Fruit fly (Drosophila melanogaster) whole organism, embryonic: ENCODE measurements around the gene mldr.

Experiments
- BEAF-32 ChIP-seq: fragments of 200-800 bp; sonication (Bioruptor generic); optimal IDR thresholded peaks from 3 replicates; lab custom pipeline; 2017; ENCODE audit warnings: missing biosample characterization, missing genetic modification characterization, mild to moderate bottlenecking, moderate library complexity, missing genetic modification reagents
- CG11247 ChIP-seq: fragments of 200-800 bp; sonication (Bioruptor generic); IDR thresholded peaks from 2 replicates; pipeline ENCODE4 v1.3.6; 2022; ENCODE audit warnings: missing biosample characterization, missing genetic modification characterization
- CG12299 ChIP-seq: fragments of 200-800 bp; sonication (Bioruptor generic); optimal IDR thresholded peaks from 2 replicates; lab custom pipeline; 2018; ENCODE audit warnings: missing biosample characterization, mild to moderate bottlenecking, missing genetic modification characterization
- CG12391 ChIP-seq: fragments of 200-800 bp; sonication (Bioruptor generic); optimal IDR thresholded peaks from 3 replicates; lab custom pipeline; 2018; ENCODE audit warnings: missing biosample characterization, mild to moderate bottlenecking, missing genetic modification characterization, moderate library complexity
- CG13123 ChIP-seq: fragments of 200-800 bp; sonication (Bioruptor generic); optimal IDR thresholded peaks from 2 replicates; lab custom pipeline; 2016; ENCODE audit warnings: missing biosample characterization, missing genetic modification characterization
- CG14710 ChIP-seq: fragments of 200-800 bp; sonication (Bioruptor generic); optimal IDR thresholded peaks from 3 replicates; lab custom pipeline; 2019; ENCODE audit warnings: missing biosample characterization, mild to moderate bottlenecking, missing genetic modification characterization, moderate library complexity
- CG15696 ChIP-seq: fragments of 200-800 bp; sonication (Bioruptor generic); optimal IDR thresholded peaks from 2 replicates; lab custom pipeline; 2019; ENCODE audit warnings: missing biosample characterization, mild to moderate bottlenecking, missing genetic modification characterization, moderate library complexity
- CG17359 ChIP-seq: fragments of 200-800 bp; sonication (Bioruptor generic); optimal IDR thresholded peaks from 3 replicates; lab custom pipeline; 2018; ENCODE audit warnings: missing biosample characterization, mild to moderate bottlenecking, missing genetic modification characterization, moderate library complexity
- CG2120 ChIP-seq: fragments of 200-800 bp; sonication (Bioruptor generic); optimal IDR thresholded peaks from 3 replicates; lab custom pipeline; 2016; ENCODE audit warnings: missing biosample characterization, missing genetic modification characterization
- CG2199 ChIP-seq: fragments of 200-800 bp; sonication (Bioruptor generic); IDR thresholded peaks from 3 replicates; pipeline ENCODE4 v1.3.6; 2022; ENCODE audit warnings: missing biosample characterization, missing genetic modification characterization
- CG3726 ChIP-seq: fragments of 200-800 bp; sonication (Bioruptor generic); IDR thresholded peaks from 3 replicates; pipeline ENCODE4, ENCODE4 v1.3.6; 2022; ENCODE audit warnings: missing biosample characterization, missing genetic modification characterization
- CG4617 ChIP-seq: fragments of 200-800 bp; sonication (Bioruptor generic); optimal IDR thresholded peaks from 3 replicates; lab custom pipeline; 2016; ENCODE audit warnings: missing biosample characterization, missing genetic modification characterization, borderline replicate concordance
- CG6175 ChIP-seq: fragments of 200-800 bp; sonication (Bioruptor generic); IDR thresholded peaks from 3 replicates; pipeline ENCODE4 v1.3.6; 2022; ENCODE audit warnings: missing biosample characterization, missing genetic modification characterization
- CG6765 ChIP-seq: fragments of 200-800 bp; sonication (Bioruptor generic); optimal IDR thresholded peaks from 3 replicates; lab custom pipeline; 2017; ENCODE audit warnings: missing biosample characterization, mild to moderate bottlenecking, missing genetic modification characterization
- CG7271 ChIP-seq: fragments of 200-800 bp; sonication (Bioruptor generic); optimal IDR thresholded peaks from 2 replicates; lab custom pipeline; 2018; ENCODE audit warnings: missing biosample characterization, mild to moderate bottlenecking, missing genetic modification characterization, moderate library complexity
- CG7963 ChIP-seq: fragments of 200-800 bp; sonication (Bioruptor generic); IDR thresholded peaks from 3 replicates; pipeline ENCODE4 v1.3.6; 2022; ENCODE audit warnings: missing biosample characterization, missing genetic modification characterization; ENCODE audit not compliant: partially characterized antibody
- CG8478 ChIP-seq: fragments of >200 bp; optimal IDR thresholded peaks from 2 replicates; lab custom pipeline; 2018
- CG9437 ChIP-seq: fragments of 200-800 bp; sonication (Bioruptor generic); optimal IDR thresholded peaks from 2 replicates; lab custom pipeline; 2018; ENCODE audit warnings: missing biosample characterization, mild to moderate bottlenecking, missing genetic modification characterization
- Chrac-16 ChIP-seq: fragments of 200-800 bp; sonication (Bioruptor generic); optimal IDR thresholded peaks from 3 replicates; lab custom pipeline; 2016; ENCODE audit warnings: missing biosample characterization, missing genetic modification characterization
- Dp ChIP-seq: fragments of 200-800 bp; sonication (Bioruptor generic); optimal IDR thresholded peaks from 2 replicates; lab custom pipeline; 2018; ENCODE audit warnings: missing biosample characterization, mild to moderate bottlenecking, missing genetic modification characterization, moderate library complexity
- Gug ChIP-seq: fragments of 200-800 bp; sonication (Bioruptor generic); IDR thresholded peaks from 4 replicates; pipeline ENCODE4 v1.3.6; 2022; ENCODE audit warnings: missing biosample characterization, missing genetic modification characterization
- HLHmδ ChIP-seq: fragments of 200-800 bp; sonication (Bioruptor generic); optimal IDR thresholded peaks from 2 replicates; lab custom pipeline; 2018; ENCODE audit warnings: missing biosample characterization, mild to moderate bottlenecking, missing genetic modification characterization, moderate library complexity
- Hr39 ChIP-seq: fragments of >200 bp; optimal IDR thresholded peaks from 2 replicates; lab custom pipeline; 2017
- Lpt ChIP-seq: fragments of >200 bp; optimal IDR thresholded peaks from 2 replicates; lab custom pipeline; 2018; ENCODE audit warnings: missing biosample characterization, missing genetic modification characterization
- MBD-R2 ChIP-seq: fragments of 200-800 bp; sonication (Bioruptor generic); IDR thresholded peaks from 2 replicates; pipeline ENCODE4 v1.3.6; 2022; ENCODE audit warnings: missing biosample characterization, missing genetic modification characterization
- Meics ChIP-seq: fragments of 200-800 bp; sonication (Bioruptor generic); optimal IDR thresholded peaks from 2 replicates; lab custom pipeline; 2017; ENCODE audit warnings: missing biosample characterization, mild to moderate bottlenecking, missing genetic modification characterization
- Mrtf ChIP-seq: fragments of 200-800 bp; sonication (Bioruptor generic); IDR thresholded peaks from 3 replicates; pipeline ENCODE4 v1.3.6; 2022; ENCODE audit warnings: missing biosample characterization, missing genetic modification characterization
- Nf-YA ChIP-seq: fragments of 200-800 bp; sonication (Bioruptor generic); IDR thresholded peaks from 2 replicates; pipeline ENCODE4 v1.3.6; 2022; ENCODE audit warnings: missing biosample characterization, missing genetic modification characterization
- Nf-YB ChIP-seq: fragments of 200-800 bp; sonication (Bioruptor generic); optimal IDR thresholded peaks from 3 replicates; lab custom pipeline; 2019; ENCODE audit warnings: missing biosample characterization, mild to moderate bottlenecking, missing genetic modification characterization, moderate library complexity
- Ptx1 ChIP-seq: fragments of 200-800 bp; sonication (Bioruptor generic); IDR thresholded peaks from 2 replicates; pipeline ENCODE4 v1.3.6; 2022; ENCODE audit warnings: missing biosample characterization, missing genetic modification characterization
- Sin3A ChIP-seq: fragments of >200 bp; optimal IDR thresholded peaks from 2 replicates; lab custom pipeline; 2018
- al ChIP-seq: fragments of 200-800 bp; sonication (Bioruptor generic); IDR thresholded peaks from 2 replicates; pipeline ENCODE4 v1.3.6; 2022; ENCODE audit warnings: missing biosample characterization, missing genetic modification characterization
- bbx ChIP-seq: fragments of 200-800 bp; sonication (Bioruptor generic); IDR thresholded peaks from 2 replicates; pipeline ENCODE4 v1.3.6; 2022; ENCODE audit warnings: missing biosample characterization, missing genetic modification characterization; ENCODE audit not compliant: partially characterized antibody
- btn ChIP-seq: fragments of 200-800 bp; sonication (Bioruptor generic); optimal IDR thresholded peaks from 2 replicates; lab custom pipeline; 2016; ENCODE audit warnings: missing biosample characterization, missing genetic modification characterization
- cas ChIP-seq: fragments of 200-800 bp; sonication (Bioruptor generic); IDR thresholded peaks from 2 replicates; pipeline ENCODE4 v1.3.6; 2022; ENCODE audit warnings: missing biosample characterization, missing genetic modification characterization
- crc ChIP-seq: fragments of 200-800 bp; sonication (Bioruptor generic); optimal IDR thresholded peaks from 2 replicates; lab custom pipeline; 2016; ENCODE audit warnings: missing biosample characterization, missing genetic modification characterization
- dati ChIP-seq: fragments of 200-800 bp; sonication (Bioruptor generic); IDR thresholded peaks from 2 replicates; pipeline ENCODE4 v1.3.6; 2022; ENCODE audit warnings: missing biosample characterization, missing genetic modification characterization
- dimm ChIP-seq: fragments of 200-800 bp; sonication (Bioruptor generic); IDR thresholded peaks from 2 replicates; pipeline ENCODE4 v1.3.6; 2022; ENCODE audit warnings: missing biosample characterization, missing genetic modification characterization
- dm ChIP-seq: fragments of 200-800 bp; sonication (Bioruptor generic); optimal IDR thresholded peaks from 3 replicates; lab custom pipeline; 2016; ENCODE audit warnings: missing biosample characterization, missing genetic modification characterization
- dpn ChIP-seq, 2 experiments: fragments of 200-800 bp; sonication (Bioruptor generic); optimal IDR thresholded peaks; 3 replicates each; lab custom pipeline; 2016; ENCODE audit warnings: missing biosample characterization in 2 of 2, missing genetic modification characterization in 2 of 2
- eve ChIP-seq, 2 experiments: fragments of >200 bp; optimal IDR thresholded peaks; 2 replicates each; lab custom pipeline; 2017; ENCODE audit warnings: missing biosample characterization in 2 of 2, missing genetic modification characterization in 2 of 2
- gcm ChIP-seq: fragments of 200-800 bp; sonication (Bioruptor generic); optimal IDR thresholded peaks from 2 replicates; lab custom pipeline; 2019; ENCODE audit warnings: missing biosample characterization, mild to moderate bottlenecking, missing genetic modification characterization, moderate library complexity
- grn ChIP-seq: fragments of 200-800 bp; sonication (Bioruptor generic); optimal IDR thresholded peaks from 3 replicates; lab custom pipeline; 2017; ENCODE audit warnings: missing biosample characterization, missing genetic modification characterization
- gsb ChIP-seq: fragments of 200-800 bp; sonication (Bioruptor generic); IDR thresholded peaks from 2 replicates; pipeline ENCODE4 v1.3.6; 2022; ENCODE audit warnings: missing biosample characterization, missing genetic modification characterization
- jing ChIP-seq: fragments of 200-800 bp; sonication (Bioruptor generic); optimal IDR thresholded peaks from 2 replicates; lab custom pipeline; 2018; ENCODE audit warnings: missing biosample characterization, mild to moderate bottlenecking, missing genetic modification characterization
- ken ChIP-seq: fragments of 200-800 bp; sonication (Bioruptor generic); IDR thresholded peaks from 3 replicates; pipeline ENCODE4 v1.3.6; 2022; ENCODE audit warnings: missing biosample characterization, missing genetic modification characterization
- lmd ChIP-seq: fragments of 200-800 bp; sonication (Bioruptor generic); IDR thresholded peaks from 2 replicates; pipeline ENCODE4 v1.3.6; 2022; ENCODE audit warnings: missing biosample characterization, missing genetic modification characterization
- nom ChIP-seq: fragments of 200-800 bp; sonication (Bioruptor generic); optimal IDR thresholded peaks from 2 replicates; lab custom pipeline; 2017; ENCODE audit warnings: missing biosample characterization, missing genetic modification characterization, mild to moderate bottlenecking, moderate library complexity, missing genetic modification reagents
- odd ChIP-seq: fragments of 200-800 bp; sonication (Bioruptor generic); optimal IDR thresholded peaks from 2 replicates; lab custom pipeline; 2017; ENCODE audit warnings: missing biosample characterization, mild to moderate bottlenecking, missing genetic modification characterization
- pho ChIP-seq: fragments of 200-800 bp; sonication (Bioruptor generic); optimal IDR thresholded peaks from 2 replicates; lab custom pipeline; 2016; ENCODE audit warnings: missing biosample characterization, missing genetic modification characterization
- rib ChIP-seq: fragments of 200-800 bp; sonication (Bioruptor generic); IDR thresholded peaks from 2 replicates; pipeline ENCODE4 v1.3.6; 2022; ENCODE audit warnings: missing biosample characterization, missing genetic modification characterization
- sim ChIP-seq: fragments of 200-800 bp; sonication (Bioruptor generic); IDR thresholded peaks from 2 replicates; pipeline ENCODE4 v1.3.6; 2022; ENCODE audit warnings: missing biosample characterization, missing genetic modification characterization
- slp2 ChIP-seq: fragments of 200-800 bp; sonication (Bioruptor generic); optimal IDR thresholded peaks from 2 replicates; lab custom pipeline; 2016; ENCODE audit warnings: missing biosample characterization, missing genetic modification characterization

mldr gene

DNA sequence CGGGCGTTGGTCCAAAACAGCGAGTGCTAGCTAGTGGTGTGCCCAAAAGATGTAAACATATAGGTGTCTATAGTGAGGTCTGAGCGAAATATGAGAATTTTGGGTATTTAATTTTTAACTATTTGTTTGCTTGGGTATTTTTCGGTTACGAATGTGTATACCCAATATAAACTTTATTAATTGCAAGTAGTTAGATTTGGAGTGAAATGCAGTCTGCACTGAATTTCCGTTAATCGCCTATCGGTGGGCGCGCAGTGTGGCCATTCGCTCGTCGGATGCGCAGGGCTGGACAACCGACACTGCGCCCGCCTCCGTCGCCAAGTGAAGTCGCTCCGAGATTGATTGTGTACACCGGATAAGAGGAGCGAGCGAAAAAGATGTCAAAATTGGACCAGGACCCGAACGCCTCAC lies 4.0 kb downstream of the mldr start, which contains the start of the genes CG15891 and CG3815 (continued):
- TF ChIP-seq Meics (GFP tag; lab: Kevin White, UChicago), result no peak
- no peak for TF ChIP-seq Mrtf
- TF ChIP-seq MBD-R2, result peak; percentile 93
- peak; percentile 47 for TF ChIP-seq pho (GFP tag; lab: Kevin White, UChicago)
- TF ChIP-seq CG13123 (GFP tag; lab: Kevin White, UChicago), result no peak
- TF ChIP-seq CG7963 (GFP tag; lab: Robert Waterston, UW), result no peak
- TF ChIP-seq Chrac-16 (GFP tag; lab: Kevin White, UChicago), result peak; percentile 31
- TF ChIP-seq Nf-YA, result no peak
- TF ChIP-seq CG12299 (tag; lab: Kevin White, UChicago), result peak; percentile 23
- peak; percentile 12 for TF ChIP-seq nom (GFP tag; lab: Kevin White, UChicago)
- peak; percentile 56 for TF ChIP-seq CG15696 (tag; lab: Kevin White, UChicago)
- TF ChIP-seq CG12391 (tag; lab: Kevin White, UChicago), result peak; percentile 67
- peak; percentile 48 to 53 for TF ChIP-seq dpn (GFP tag; optimal IDR thresholded peaks at IDR 0.05; lab: Kevin White, UChicago)
- peak; percentile 50; the same call in 1 of the 2 replicates for TF ChIP-seq al (GFP tag; lab: Robert Waterston, UW)
- no peak for TF ChIP-seq dimm (GFP tag; lab: Robert Waterston, UW)
- no peak for TF ChIP-seq CG6175 (GFP tag; lab: Robert Waterston, UW)
- no peak for TF ChIP-seq jing
- peak; percentile 80 for TF ChIP-seq CG9437 (GFP tag; lab: Kevin White, UChicago)
- TF ChIP-seq odd, result no peak
- TF ChIP-seq Lpt (GFP tag; lab: Kevin White, UChicago), result no peak
- TF ChIP-seq CG7271, result no peak
- TF ChIP-seq CG14710, result peak; percentile 66
- TF ChIP-seq bbx (GFP tag; lab: Robert Waterston, UW), result no peak
- peak; percentile 35; the same call in 2 of the 4 replicates for TF ChIP-seq Gug
- TF ChIP-seq CG3726, result no peak
- TF ChIP-seq Sin3A, result peak; percentile 89
- 0 out of 2 replicates have a peak, but pooled peaks have one; percentile 19 for TF ChIP-seq rib (GFP tag; lab: Robert Waterston, UW)
- TF ChIP-seq ken (GFP tag; lab: Robert Waterston, UW), result 0 out of 3 replicates have a peak, but pooled peaks have one; percentile 27
- peak; percentile 16 for TF ChIP-seq slp2 (GFP tag; lab: Kevin White, UChicago)
- TF ChIP-seq Hr39 (lab: Kevin White, UChicago), result no peak
- TF ChIP-seq gcm, result peak; percentile 3
- peak; percentile 72 for TF ChIP-seq Ptx1 (GFP tag; lab: Robert Waterston, UW)
- no peak for TF ChIP-seq eve (GFP tag; optimal IDR thresholded peaks at IDR 0.05; lab: Kevin White, UChicago)
- TF ChIP-seq gsb, result no peak
- peak; percentile 66 for TF ChIP-seq grn (GFP tag; lab: Kevin White, UChicago)
- TF ChIP-seq CG17359 (tag; lab: Kevin White, UChicago), result peak; percentile 25
- TF ChIP-seq dati (GFP tag; lab: Robert Waterston, UW), result no peak
- peak; percentile 71 for TF ChIP-seq lmd (GFP tag; lab: Robert Waterston, UW)
- TF ChIP-seq CG2199, result no peak
- no peak for TF ChIP-seq btn
- TF ChIP-seq CG2120, result peak; percentile 73
- no peak for TF ChIP-seq CG8478 (lab: Kevin White, UChicago)
- TF ChIP-seq CG11247 (GFP tag; lab: Robert Waterston, UW), result no peak
- peak; percentile 43 for TF ChIP-seq dm (GFP tag; lab: Kevin White, UChicago)
- peak; percentile 3 for TF ChIP-seq Nf-YB
- TF ChIP-seq BEAF-32 (GFP tag; lab: Kevin White, UChicago), result peak; percentile 70
- TF ChIP-seq CG4617, result peak; percentile 71
- no peak for TF ChIP-seq cas (GFP tag; lab: Robert Waterston, UW)
- no peak for TF ChIP-seq CG6765 (GFP tag; lab: Kevin White, UChicago)
- no peak for TF ChIP-seq HLHmδ
- TF ChIP-seq sim (GFP tag; lab: Robert Waterston, UW), result no peak
- no peak for TF ChIP-seq crc (GFP tag; lab: Kevin White, UChicago)
- TF ChIP-seq Dp (GFP tag; lab: Kevin White, UChicago), result peak; percentile 18
